Fruit fly (Drosophila melanogaster): ENCODE results near the gene CG33178.
A peak's percentile ranks its signal among the peaks of the same experiment; 100 is the strongest.

The CG33178 gene

dm6 chrX:15085777-15086510 lies 3.3 kb downstream of the CG33178 start, which contains the start of the genes CG15027 and Dbct (continued):
- TF ChIP-seq CG10654 (GFP tag; optimal IDR thresholded peaks at IDR 0.05), result peak; percentile 64
- TF ChIP-seq CG1024 (GFP tag; IDR thresholded peaks at IDR 0.05), result peak; percentile 48; the same call in 1 of the 2 replicates
- peak; percentile 44 for TF ChIP-seq Sox100B (GFP tag; optimal IDR thresholded peaks at IDR 0.05)
- no peak for TF ChIP-seq shn (GFP tag; optimal IDR thresholded peaks at IDR 0.05)
- peak; percentile 69 for TF ChIP-seq Xbp1 (GFP tag; optimal IDR thresholded peaks at IDR 0.05)
- no peak for TF ChIP-seq h (optimal IDR thresholded peaks at IDR 0.05)
- no peak for TF ChIP-seq CG6254 (GFP tag; optimal IDR thresholded peaks at IDR 0.05)
- TF ChIP-seq cato (GFP tag; optimal IDR thresholded peaks at IDR 0.05; ENCODE audit: borderline replicate concordance), result peak; percentile 2
- peak; percentile 23 for TF ChIP-seq CG1603 (tag; optimal IDR thresholded peaks at IDR 0.05)
- TF ChIP-seq NC2β (GFP tag; optimal IDR thresholded peaks at IDR 0.05), result no peak
- no peak for TF ChIP-seq Trl (optimal IDR thresholded peaks at IDR 0.05)
- TF ChIP-seq Trl (GFP tag; optimal IDR thresholded peaks at IDR 0.05), result no peak
- TF ChIP-seq sens-2 (GFP tag; IDR thresholded peaks at IDR 0.05), result no peak
- peak; percentile 58; the same call in 1 of the 2 replicates for TF ChIP-seq HLH3B (GFP tag; IDR thresholded peaks at IDR 0.05)
- no peak for TF ChIP-seq luna (GFP tag; optimal IDR thresholded peaks at IDR 0.05)
- TF ChIP-seq mld (GFP tag; IDR thresholded peaks at IDR 0.05; ENCODE audit: partially characterized antibody), result 0 out of 3 replicates have a peak, but pooled peaks have one; percentile 49
- 0 out of 2 replicates have a peak, but pooled peaks have one; percentile 30 for TF ChIP-seq wdn (GFP tag; IDR thresholded peaks at IDR 0.05)
- no peak for TF ChIP-seq CG12236 (GFP tag; optimal IDR thresholded peaks at IDR 0.05)
- TF ChIP-seq tll (GFP tag; optimal IDR thresholded peaks at IDR 0.05), result no peak
- TF ChIP-seq Hr39 (optimal IDR thresholded peaks at IDR 0.05), result no peak
- TF ChIP-seq Chrac-16 (GFP tag; optimal IDR thresholded peaks at IDR 0.05), result peak; percentile 62
- peak; percentile 22; the same call in 1 of the 2 replicates for TF ChIP-seq E2f2 (GFP tag; IDR thresholded peaks at IDR 0.05)
- no peak for TF ChIP-seq CG8359 (GFP tag; optimal IDR thresholded peaks at IDR 0.05; ENCODE audit: borderline replicate concordance)
- peak; percentile 56 for TF ChIP-seq CG18262 (tag; optimal IDR thresholded peaks at IDR 0.05)
- peak; percentile 41 for TF ChIP-seq CG15011 (GFP tag; optimal IDR thresholded peaks at IDR 0.05)
- no peak for TF ChIP-seq CG10321 (GFP tag; IDR thresholded peaks at IDR 0.05)
- peak; percentile 32 for TF ChIP-seq CG11723 (GFP tag; optimal IDR thresholded peaks at IDR 0.05)
- TF ChIP-seq tna (GFP tag; IDR thresholded peaks at IDR 0.05; ENCODE audit: partially characterized antibody), result no peak
- TF ChIP-seq CG12155 (GFP tag; optimal IDR thresholded peaks at IDR 0.05), result peak; percentile 63
- no peak for TF ChIP-seq da (GFP tag; optimal IDR thresholded peaks at IDR 0.05)

DNA sequence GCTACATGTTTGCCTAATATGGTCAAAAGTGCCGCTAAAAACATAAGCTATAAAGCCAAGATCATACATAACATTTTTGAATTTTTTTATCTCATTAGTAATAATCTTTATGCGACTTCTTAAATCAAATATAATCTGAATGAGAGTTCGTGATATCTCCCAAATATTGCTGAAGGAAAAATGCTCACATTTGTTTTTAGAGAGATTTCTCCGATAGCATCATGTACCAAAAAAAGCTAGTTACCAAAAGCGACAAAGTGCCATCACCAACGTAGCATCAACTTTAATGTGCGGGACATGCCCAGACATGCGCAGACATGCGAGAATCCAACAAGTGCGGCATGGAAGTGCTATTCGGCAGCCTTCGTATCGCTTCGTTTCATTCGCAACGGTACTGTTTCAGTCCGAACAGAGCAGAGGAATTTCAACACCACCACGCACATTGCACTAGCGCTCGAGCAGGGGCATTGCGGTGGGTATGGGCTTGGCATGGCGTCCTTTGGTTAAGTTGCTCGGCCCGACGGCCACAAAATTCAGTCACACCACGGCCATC lies 6.6 kb downstream of the CG33178 start, which contains the start of gene Rab3-GEF:
TSS of gene Rab3-GEF (plus strand) at position 537 of the 553 bp plus-strand sequence.
- TF ChIP-seq CG4282 (GFP tag; optimal IDR thresholded peaks at IDR 0.05) (no peak), abd-A (tag; optimal IDR thresholded peaks at IDR 0.05) (peak; percentile 34), Sry-β (GFP tag; optimal IDR thresholded peaks at IDR 0.05) (peak; percentile 64), slp2 (GFP tag; optimal IDR thresholded peaks at IDR 0.05) (no peak), CG16863 (GFP tag; optimal IDR thresholded peaks at IDR 0.05) (no peak), CG10431 (GFP tag; optimal IDR thresholded peaks at IDR 0.05) (no peak), slbo (GFP tag; IDR thresholded peaks at IDR 0.05) (no peak), CG11398 (GFP tag; optimal IDR thresholded peaks at IDR 0.05) (no peak), GATAe (GFP tag; conservative IDR thresholded peaks at IDR 0.05) (no peak), zf30C (GFP tag; optimal IDR thresholded peaks at IDR 0.05) (no peak), Hmx (GFP tag; optimal IDR thresholded peaks at IDR 0.05) (no peak), ewg (GFP tag; optimal IDR thresholded peaks at IDR 0.05) (peak; percentile 92), nmo (GFP tag; optimal IDR thresholded peaks at IDR 0.05) (no peak), CG13894 (tag; optimal IDR thresholded peaks at IDR 0.05) (peak; percentile 11), D (optimal IDR thresholded peaks at IDR 0.05) (no peak), D (GFP tag; optimal IDR thresholded peaks at IDR 0.05) (no peak), bcd (GFP tag; optimal IDR thresholded peaks at IDR 0.05) (no peak), CG12769 (tag; optimal IDR thresholded peaks at IDR 0.05) (no peak), CG33213 (GFP tag; optimal IDR thresholded peaks at IDR 0.05) (no peak), CG8388 (GFP tag; optimal IDR thresholded peaks at IDR 0.05) (no peak), Deaf1 (tag; optimal IDR thresholded peaks at IDR 0.05) (peak; percentile 95)

Data from whole organism, embryonic.